Worm (Caenorhabditis elegans) whole organism, dauer: ENCODE measurements around the gene ttbk-8.2.

ENCODE experiments used
- unc-62 ChIP-seq: sonication (generic microtip); optimal IDR thresholded peaks from 2 replicates; lab custom pipeline; 2017; ENCODE audit warnings: missing biosample characterization, missing genetic modification reagents, missing genetic modification characterization

ttbk-8.2 gene

DNA sequence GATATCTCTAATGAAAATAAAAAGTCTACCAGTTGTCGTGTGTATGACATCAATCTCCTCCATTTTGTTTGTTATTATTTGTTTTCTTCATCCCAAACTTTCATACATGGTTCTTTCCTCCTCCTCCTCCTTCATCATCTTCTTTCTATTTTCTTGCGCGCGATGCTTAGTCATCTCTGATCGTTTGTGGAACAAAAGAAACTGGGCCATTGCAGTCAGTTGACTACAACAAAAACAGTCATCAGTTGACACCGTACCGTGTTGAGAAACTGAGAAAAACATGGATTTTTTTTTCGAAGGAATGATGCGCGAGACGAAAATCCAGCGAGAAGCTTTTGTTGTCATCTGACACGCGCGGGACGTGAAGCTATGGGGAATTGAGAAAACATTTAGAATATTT is 26.5 kb upstream of the ttbk-8.2 start:
- TF ChIP-seq unc-62, result no peak

DNA sequence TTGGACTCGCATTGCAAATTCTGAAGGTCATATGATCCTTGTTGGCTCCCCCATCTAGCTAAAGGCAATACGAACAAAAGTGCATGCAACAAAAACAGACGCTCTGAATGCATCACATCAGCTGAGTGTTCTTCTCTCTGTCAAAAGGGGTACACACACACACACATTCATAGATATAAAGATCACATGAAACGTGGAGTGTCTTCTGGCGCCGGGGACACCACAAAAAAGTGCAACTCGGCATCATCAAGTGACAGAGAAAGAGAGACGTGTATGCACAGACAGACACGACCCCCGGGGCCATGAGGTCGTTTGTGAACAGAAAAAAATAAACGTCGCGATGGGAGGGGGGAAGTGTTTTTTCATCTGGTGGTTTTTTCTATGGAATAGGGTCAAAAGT is 24.4 kb upstream of the ttbk-8.2 start:
- TF ChIP-seq unc-62, result no peak

DNA sequence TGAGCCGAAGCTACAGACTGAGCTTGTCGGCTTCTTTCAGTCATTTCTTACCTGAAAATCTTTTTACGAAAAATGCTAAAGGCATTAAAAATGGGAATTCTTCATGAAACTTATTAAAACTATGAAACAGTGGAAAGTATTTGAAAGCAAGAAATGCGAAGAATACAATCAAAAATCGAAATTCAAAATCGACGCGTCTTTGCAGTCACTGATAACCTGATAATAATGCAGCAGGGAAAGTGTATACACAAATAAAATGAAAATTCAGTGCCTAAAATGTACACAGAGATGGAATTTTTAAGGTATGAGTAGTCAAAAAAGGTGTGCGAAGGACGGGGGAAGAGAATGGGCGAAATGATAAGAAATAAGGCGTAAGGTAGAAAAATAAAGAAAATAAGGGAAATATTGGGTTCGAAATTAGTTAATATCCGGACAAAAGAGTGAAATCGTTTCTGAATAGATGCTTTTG is 17.1 kb upstream of the ttbk-8.2 start, which contains the start of gene C39H7.4:
C39H7.4 (minus strand) TSS at position 51 of the 469 bp plus-strand sequence.
- no peak for TF ChIP-seq unc-62

DNA sequence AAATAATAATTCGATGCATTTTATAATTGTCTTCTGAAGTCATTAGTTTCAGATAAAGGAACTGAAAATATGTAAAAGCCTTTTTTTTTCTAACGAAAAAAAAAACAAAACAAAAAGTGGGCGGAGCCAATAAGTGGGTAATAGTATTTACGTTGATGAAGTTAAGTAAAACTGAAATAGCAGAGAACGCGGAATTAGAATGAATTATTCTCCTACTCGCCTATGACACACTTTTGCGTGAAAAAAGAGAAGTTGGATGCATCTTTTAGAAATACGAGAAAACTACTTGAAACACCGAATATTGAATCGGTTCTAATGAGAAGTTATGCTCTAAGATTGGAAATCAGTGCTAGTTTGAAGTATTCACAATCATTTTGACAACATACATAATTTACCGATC is 12.1 kb upstream of the ttbk-8.2 start, which contains the start of gene srsx-16:
srsx-16 (minus strand) TSS at position 101 of the 400 bp plus-strand sequence.
- TF ChIP-seq unc-62, result no peak

DNA sequence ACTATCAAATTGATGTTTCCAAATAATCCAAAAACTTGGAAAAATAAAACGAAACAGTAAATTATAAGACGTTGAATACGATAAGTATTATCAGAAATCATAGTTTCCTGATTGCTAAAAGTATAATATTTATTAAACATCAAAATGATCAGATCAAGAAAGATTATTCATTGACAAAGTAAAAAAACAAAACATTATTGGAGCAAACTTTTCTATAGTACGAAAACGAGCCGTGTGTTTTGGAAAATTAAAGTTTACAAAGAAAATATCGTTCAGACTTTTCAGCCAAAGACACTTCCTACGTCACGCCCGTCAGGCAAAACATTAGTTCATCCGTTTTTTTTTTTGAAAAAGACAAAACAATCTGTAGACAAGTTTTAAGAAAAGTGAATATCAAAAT is 8.0 kb upstream of the ttbk-8.2 start, which contains the start of gene srsx-15:
srsx-15 (minus strand) TSS at position 101 of the 400 bp plus-strand sequence.
- TF ChIP-seq unc-62, result no peak

DNA sequence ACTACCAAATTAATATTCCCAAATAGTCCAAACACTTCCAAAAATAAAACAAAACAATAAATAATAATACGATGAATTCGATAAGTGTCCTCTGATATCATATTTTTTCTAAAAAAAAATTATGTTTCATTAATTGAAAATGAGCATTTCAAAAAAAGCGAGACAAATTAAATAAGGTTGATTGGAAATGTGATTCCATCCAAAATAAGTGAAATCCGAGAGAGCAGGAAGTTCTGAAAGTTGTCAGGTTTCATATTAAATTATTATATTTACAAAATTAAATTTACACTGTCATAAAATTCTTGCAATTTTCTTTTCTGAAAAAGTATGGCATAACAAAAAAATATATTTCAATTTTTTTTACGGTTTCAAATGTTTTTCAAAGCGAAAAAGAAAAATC is 4.7 kb upstream of the ttbk-8.2 start, which contains the start of gene srsx-14:
srsx-14 (minus strand) TSS at position 101 of the 400 bp plus-strand sequence.
- TF ChIP-seq unc-62, result no peak

DNA sequence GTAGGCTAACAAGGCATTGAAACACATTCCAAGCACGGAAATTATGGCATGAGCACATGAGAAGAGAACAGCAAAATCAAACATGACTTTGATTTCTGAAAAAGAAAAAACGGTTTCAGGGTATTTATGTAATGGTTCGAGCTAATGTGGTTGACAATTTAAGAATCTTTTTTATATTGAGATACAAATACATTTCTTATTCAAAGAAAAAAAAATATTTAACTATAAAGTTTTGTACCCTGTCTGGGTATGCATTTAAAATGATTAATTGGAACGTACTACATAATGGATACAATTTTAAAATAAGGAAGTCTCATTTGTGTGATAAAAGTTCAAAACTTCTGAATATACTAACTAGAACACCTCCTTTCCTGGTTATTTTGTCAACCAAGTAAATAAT is 1.6 kb upstream of the ttbk-8.2 start, which contains the start of gene srd-12:
srd-12 (minus strand) TSS at position 101 of the 400 bp plus-strand sequence.
- TF ChIP-seq unc-62, result no peak

DNA sequence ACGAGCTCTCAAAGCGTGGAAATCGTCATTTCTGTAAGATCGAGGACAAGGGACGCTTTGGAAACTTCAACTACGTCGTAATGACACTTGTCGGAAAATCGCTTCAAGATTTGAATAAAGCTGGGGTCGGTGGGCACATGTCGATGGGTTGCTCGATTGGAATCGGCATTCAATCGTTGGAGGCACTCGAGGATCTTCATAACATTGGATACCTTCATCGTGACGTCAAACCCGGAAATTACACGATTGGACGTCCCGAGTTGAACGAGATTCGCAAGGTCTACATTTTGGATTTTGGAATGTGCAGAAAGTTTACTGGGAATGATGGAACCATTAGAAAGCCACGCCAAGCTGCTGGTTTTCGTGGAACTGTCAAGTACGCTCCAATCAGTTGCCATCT is 808 bp downstream of the ttbk-8.2 start:
- TF ChIP-seq unc-62, result no peak

DNA sequence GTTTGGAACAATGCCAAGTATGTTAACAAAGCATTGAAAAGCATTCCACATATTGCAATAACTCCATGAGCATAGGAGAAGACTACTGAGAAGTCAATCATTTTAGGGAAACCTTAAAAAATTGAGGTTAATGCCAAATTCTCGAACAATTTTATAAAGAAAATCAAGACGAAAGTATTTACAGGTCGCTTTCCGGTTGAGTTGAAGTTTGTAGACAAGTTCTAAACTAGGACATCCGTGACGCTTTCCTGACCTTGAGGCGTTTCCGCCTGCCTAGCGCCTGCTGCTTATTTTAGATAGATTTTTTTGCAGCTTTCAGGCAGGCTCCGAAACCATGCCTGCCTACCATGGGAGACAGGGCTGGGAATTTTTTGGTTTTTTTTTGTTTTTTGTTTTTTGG is 3.8 kb downstream of the ttbk-8.2 start, which contains the start of gene srd-13:
srd-13 (minus strand) TSS at position 101 of the 400 bp plus-strand sequence.
- no peak for TF ChIP-seq unc-62

DNA sequence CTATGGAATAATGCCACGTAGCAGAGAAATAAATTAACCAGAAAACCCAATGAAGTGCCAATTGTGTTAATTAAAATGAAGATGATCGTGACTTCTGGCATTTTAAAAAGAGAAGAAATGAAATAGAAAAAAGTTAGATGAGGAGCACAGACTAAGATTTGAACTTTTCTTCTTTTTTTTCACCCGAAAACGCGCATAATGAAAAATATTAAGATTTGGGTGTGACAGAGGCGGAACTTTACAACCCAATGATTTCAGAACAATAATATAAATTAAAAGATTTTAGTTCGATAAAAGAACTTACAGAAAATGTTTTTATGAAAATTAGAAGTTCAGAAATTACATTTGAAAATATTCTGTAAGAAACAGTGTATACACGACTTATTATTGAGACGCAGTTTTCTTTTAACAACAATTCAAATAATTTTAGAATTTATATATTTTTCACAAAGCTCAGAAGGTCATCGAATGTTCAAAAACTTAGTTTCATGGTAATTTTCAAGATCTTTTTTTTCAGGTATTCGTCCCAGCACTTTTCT is 13.9 kb downstream of the ttbk-8.2 start, which contains the start of the genes srd-8 and B0547.2:
srd-8 (minus strand) TSS at position 101 of the 539 bp plus-strand sequence.
B0547.2 (plus strand) TSS at position 489 of the 539 bp plus-strand sequence.
- no peak for TF ChIP-seq unc-62

DNA sequence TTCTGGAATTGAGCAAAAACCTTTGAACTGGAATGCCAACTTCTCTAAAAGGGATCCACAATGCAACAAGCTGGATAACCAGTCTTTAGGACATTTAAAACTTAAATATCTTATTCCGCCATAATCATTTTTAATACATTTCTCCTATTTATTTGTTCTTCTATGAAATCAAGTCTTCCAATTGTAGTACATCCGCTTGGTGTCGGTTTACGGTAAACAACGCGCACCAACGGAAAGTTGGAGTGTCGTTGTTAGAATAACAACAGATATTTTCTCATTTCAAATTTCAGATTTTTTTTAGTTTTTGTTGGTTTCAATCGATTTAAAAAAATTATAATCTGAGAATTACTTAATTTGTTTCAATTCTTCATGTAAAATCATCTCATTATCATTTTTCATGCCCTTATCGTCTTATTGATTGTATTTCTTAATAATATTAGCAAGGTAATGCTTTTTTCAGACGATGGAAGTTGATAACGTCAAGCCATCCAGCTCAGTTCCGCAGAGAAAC is 17.4 kb downstream of the ttbk-8.2 start, which contains the start of gene csn-5:
csn-5 (plus strand) TSS at position 461 of the 511 bp plus-strand sequence.
- no peak for TF ChIP-seq unc-62

DNA sequence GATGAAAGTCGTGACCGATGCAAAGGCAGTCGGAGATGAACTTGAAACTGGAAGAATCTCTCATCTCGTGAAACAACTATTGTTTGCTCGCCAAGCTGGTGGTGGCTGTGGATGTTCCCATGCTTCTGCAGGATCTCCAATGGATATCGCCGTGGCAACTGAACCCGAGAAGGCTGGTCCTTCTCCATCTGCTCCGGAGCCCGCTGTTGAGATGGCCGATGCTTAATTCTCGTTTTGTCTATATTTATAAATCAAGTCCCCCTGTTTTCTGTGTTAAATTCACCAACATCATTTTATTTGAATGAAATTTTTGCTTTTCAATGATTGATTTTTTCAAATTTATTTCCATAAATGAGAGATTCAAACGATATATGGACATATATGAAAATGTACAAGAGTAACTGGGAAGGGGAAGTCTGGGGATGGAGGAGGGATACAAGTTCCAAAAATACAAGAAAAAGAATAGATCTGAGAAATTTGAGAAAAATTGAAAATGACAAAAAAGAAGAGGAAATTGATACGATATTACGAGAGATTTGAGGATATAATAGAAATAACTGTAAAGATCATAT is 19.1 kb downstream of the ttbk-8.2 start:
- TF ChIP-seq unc-62, result no peak

DNA sequence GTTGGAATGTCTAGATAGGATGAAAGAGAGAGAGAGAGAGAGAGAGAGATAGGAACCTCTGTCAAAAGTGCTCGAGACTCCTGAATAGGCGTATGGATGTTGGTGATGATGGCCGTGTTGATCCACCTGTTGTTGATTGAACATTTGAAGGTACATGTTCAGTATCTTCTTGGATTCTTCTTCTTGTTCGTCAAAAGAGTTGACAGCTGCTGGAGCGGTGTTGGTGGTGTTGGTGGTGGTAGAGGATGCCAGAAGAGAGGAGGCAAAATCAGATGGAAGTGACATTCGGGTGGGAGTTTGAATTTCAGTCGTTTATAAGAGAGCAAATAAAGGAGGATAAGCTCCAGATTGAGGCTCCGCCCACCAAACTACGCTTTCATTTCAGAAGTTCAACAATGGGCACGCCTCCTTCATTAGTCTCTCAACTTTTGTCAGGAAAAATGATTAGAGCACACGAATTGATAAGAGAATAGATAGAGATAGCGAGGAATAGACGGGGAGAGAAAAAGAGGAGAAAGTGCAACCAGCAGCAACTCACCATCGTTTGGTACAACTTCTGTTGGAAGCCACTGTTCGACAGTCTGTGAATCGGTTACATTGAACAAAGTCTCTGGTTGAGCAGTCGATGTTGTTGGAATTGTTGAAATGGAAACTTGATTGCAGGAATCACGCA is 21.2 kb downstream of the ttbk-8.2 start:
- no peak for TF ChIP-seq unc-62

DNA sequence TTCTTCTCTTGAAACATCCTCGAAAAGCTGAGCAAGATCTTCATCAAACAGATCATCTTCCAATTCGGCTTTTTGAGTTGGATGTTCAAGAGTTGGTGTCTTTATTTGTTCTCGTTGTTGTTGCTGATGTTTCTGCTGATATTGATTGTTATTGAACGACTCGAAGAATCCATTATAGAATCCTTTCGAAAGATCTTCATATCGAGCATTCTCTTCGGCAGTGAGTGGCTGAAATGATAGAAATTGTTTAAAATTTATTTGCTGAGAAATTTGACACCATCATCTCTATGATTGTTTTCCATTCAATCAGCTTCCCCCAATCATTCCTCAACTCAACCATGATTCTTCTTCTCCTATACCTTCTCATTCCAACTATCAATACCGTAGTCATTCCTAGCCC is 21.9 kb downstream of the ttbk-8.2 start, which contains the start of gene clec-178:
clec-178 (plus strand) TSS at position 301 of the 400 bp plus-strand sequence.
- no peak for TF ChIP-seq unc-62

DNA sequence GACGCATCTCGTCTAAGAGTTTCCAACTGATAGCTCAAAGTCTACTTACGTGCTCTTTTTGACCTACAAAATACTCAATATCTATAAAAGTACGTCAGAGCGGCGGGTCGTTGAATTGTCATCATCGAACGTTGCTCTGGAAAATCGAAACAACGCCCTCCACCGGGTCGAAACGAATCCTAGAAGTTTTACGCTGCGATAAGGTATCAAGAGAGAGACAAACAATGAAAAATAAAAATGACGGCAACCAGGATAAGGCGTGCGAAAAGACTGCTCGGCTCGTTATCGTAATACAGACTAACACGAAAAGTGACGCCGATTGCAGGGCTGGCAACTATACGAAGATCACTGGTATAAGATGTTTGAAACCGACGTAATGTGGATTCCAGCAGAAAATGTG is 22.5 kb downstream of the ttbk-8.2 start:
- no peak for TF ChIP-seq unc-62

DNA sequence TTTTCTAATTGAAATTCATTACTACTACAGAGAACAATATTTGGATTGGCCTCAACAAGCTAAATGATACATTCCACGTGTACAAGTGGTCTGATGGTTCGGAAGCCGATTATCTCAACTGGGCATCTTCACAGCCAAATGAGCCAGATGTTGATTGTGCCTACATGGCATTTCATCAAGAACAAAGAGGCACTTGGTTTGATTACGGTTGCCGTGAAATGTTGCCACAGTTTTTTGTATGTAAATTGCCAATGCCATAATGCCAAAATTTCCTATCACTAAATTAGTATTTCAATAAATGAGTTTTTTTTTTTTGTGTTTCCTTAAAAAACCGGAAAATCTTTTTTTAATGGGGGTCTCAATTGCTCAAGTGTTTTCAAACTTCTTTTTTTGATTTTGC is 23.0 kb downstream of the ttbk-8.2 start:
- no peak for TF ChIP-seq unc-62

DNA sequence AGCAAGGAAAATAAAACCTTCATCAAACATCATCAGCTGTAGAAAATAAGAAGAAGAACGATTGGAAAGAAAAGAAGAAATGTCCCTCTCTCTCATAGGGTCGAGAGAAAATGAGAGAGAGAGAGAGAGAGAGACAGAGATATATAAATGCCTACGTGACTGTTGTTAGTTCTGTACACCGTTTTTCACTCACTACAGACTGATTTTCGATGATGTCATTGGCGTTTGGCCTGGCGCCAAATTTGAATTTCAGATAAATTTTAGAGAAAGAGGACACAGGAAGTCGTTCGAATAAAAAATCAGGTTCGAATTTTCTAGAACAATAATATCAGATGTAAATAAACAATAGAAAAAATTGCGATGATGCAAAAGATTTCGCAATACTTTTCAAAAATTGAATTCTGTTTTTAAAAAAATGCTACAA is 24.2 kb downstream of the ttbk-8.2 start:
- no peak for TF ChIP-seq unc-62
